Fruit fly (Drosophila melanogaster): ENCODE results near the gene Tpt.
A peak's percentile ranks its signal among the peaks of the same experiment; 100 is the strongest.

Tpt gene

dm6 chr3L:8446050-8446781 is 41.1 kb upstream of the Tpt start (continued):
- TF ChIP-seq Dip3 (GFP tag; optimal IDR thresholded peaks at IDR 0.05) (peak; percentile 47), lmd (GFP tag; IDR thresholded peaks at IDR 0.05) (peak; percentile 63; the same call in 1 of the 2 replicates), CG10543 (GFP tag; optimal IDR thresholded peaks at IDR 0.05) (peak; percentile 65), CG43689 (GFP tag; IDR thresholded peaks at IDR 0.05) (no peak), CG10654 (GFP tag; optimal IDR thresholded peaks at IDR 0.05) (no peak), D (optimal IDR thresholded peaks at IDR 0.05) (no peak), D (GFP tag; optimal IDR thresholded peaks at IDR 0.05) (no peak), HmgZ (tag; optimal IDR thresholded peaks at IDR 0.05) (peak; percentile 68), Mad (GFP tag; optimal IDR thresholded peaks at IDR 0.05) (peak; percentile 17), Pdp1 (GFP tag; optimal IDR thresholded peaks at IDR 0.05) (peak; percentile 47 to 85), ATbp (GFP tag; optimal IDR thresholded peaks at IDR 0.05) (peak; percentile 27), CG7839 (tag; optimal IDR thresholded peaks at IDR 0.05) (peak; percentile 71), exex (tag; optimal IDR thresholded peaks at IDR 0.05) (peak; percentile 40), CG14667 (GFP tag; IDR thresholded peaks at IDR 0.05) (no peak), her (GFP tag; optimal IDR thresholded peaks at IDR 0.05) (peak; percentile 64), gro (GFP tag; optimal IDR thresholded peaks at IDR 0.05) (peak; percentile 60), ato (GFP tag; IDR thresholded peaks at IDR 0.05; ENCODE audit: partially characterized antibody) (no peak), Meics (GFP tag; optimal IDR thresholded peaks at IDR 0.05) (peak; percentile 61), zfh2 (GFP tag; optimal IDR thresholded peaks at IDR 0.05) (peak; percentile 55), BtbVII (GFP tag; optimal IDR thresholded peaks at IDR 0.05) (peak; percentile 31), CG7745 (tag; optimal IDR thresholded peaks at IDR 0.05) (no peak), NFAT (GFP tag; IDR thresholded peaks at IDR 0.05) (peak; percentile 65), Asciz (GFP tag; optimal IDR thresholded peaks at IDR 0.05) (peak; percentile 36), CG18619 (GFP tag; optimal IDR thresholded peaks at IDR 0.05) (peak; percentile 36), pan (optimal IDR thresholded peaks at IDR 0.05) (no peak), pan (GFP tag; optimal IDR thresholded peaks at IDR 0.05 in 1 of 2, IDR thresholded peaks at IDR 0.05 in 1 of 2) (peak in 1 of 2 experiments; percentile 50), sug (tag; optimal IDR thresholded peaks at IDR 0.05) (peak; percentile 39), jing (GFP tag; optimal IDR thresholded peaks at IDR 0.05) (no peak), CG10147 (GFP tag; optimal IDR thresholded peaks at IDR 0.05) (peak; percentile 69), sisA (GFP tag; IDR thresholded peaks at IDR 0.05) (peak; percentile 46; the same call in 1 of the 2 replicates), p53 (GFP tag; optimal IDR thresholded peaks at IDR 0.05) (no peak), Hsf (GFP tag; optimal IDR thresholded peaks at IDR 0.05) (peak; percentile 54), CG11456 (GFP tag; IDR thresholded peaks at IDR 0.05) (no peak), tx (GFP tag; optimal IDR thresholded peaks at IDR 0.05) (peak; percentile 55), CG31224 (GFP tag; IDR thresholded peaks at IDR 0.05) (peak; percentile 32; the same call in 1 of the 2 replicates), Sin3A (optimal IDR thresholded peaks at IDR 0.05) (no peak), CG1603 (tag; optimal IDR thresholded peaks at IDR 0.05) (peak; percentile 37), CG8089 (GFP tag; optimal IDR thresholded peaks at IDR 0.05) (no peak), CG10267 (tag; optimal IDR thresholded peaks at IDR 0.05) (peak; percentile 20), Hr3 (GFP tag; optimal IDR thresholded peaks at IDR 0.05) (peak; percentile 6), Kr (GFP tag; optimal IDR thresholded peaks at IDR 0.05) (no peak), CG15269 (tag; optimal IDR thresholded peaks at IDR 0.05) (peak; percentile 77), ERR (GFP tag; optimal IDR thresholded peaks at IDR 0.05) (peak; percentile 55), CkIIα-i1 (GFP tag; IDR thresholded peaks at IDR 0.05) (no peak), CG33213 (GFP tag; optimal IDR thresholded peaks at IDR 0.05) (peak; percentile 29), grau (tag; optimal IDR thresholded peaks at IDR 0.05) (peak; percentile 75), CG5180 (GFP tag; optimal IDR thresholded peaks at IDR 0.05) (peak; percentile 12), Xbp1 (GFP tag; optimal IDR thresholded peaks at IDR 0.05) (peak; percentile 62), TFAM (GFP tag; optimal IDR thresholded peaks at IDR 0.05) (no peak), ems (GFP tag; optimal IDR thresholded peaks at IDR 0.05) (peak; percentile 34)

All from whole organism, embryonic.